Worm (Caenorhabditis elegans) whole organism, L1 larva: ENCODE results near the gene str-64.
A peak's percentile ranks its signal among the peaks of the same experiment; 100 is the strongest.

Experiments used
- C04F5.9 ChIP-seq: sonication (generic microtip); optimal IDR thresholded peaks from 2 replicates; lab custom pipeline; 2016; ENCODE audit warnings: missing genetic modification characterization, missing compliant biosample characterization
- C16A3.4 ChIP-seq: fragments of 150-350 bp; optimal IDR thresholded peaks from 2 replicates; lab custom pipeline; 2014; ENCODE audit warnings: missing biosample characterization, missing genetic modification characterization
- Y116A8C.19 ChIP-seq: sonication (generic microtip); optimal IDR thresholded peaks from 2 replicates; lab custom pipeline; 2016; ENCODE audit warnings: missing compliant biosample characterization, missing genetic modification characterization, borderline replicate concordance
- aly-2 ChIP-seq: fragments of 150-350 bp; optimal IDR thresholded peaks from 2 replicates; lab custom pipeline; 2014; ENCODE audit warnings: missing biosample characterization, missing genetic modification characterization
- ama-1 ChIP-seq: fragments of 150-350 bp; optimal IDR thresholded peaks from 2 replicates; lab custom pipeline; 2014
- blmp-1 ChIP-seq: fragments of 150-350 bp; optimal IDR thresholded peaks from 2 replicates; lab custom pipeline; 2014; ENCODE audit warnings: missing biosample characterization, missing genetic modification characterization
- ceh-82 ChIP-seq, 3 experiments: fragments of 150-350 bp in 1 of 3; sonication (generic microtip) in 2 of 3; optimal IDR thresholded peaks; 2 replicates each; lab custom pipeline; 2014 to 2017; ENCODE audit warnings: missing biosample characterization in 3 of 3, missing genetic modification characterization in 3 of 3
- ceh-90 ChIP-seq: sonication (generic microtip); optimal IDR thresholded peaks from 2 replicates; lab custom pipeline; 2016; ENCODE audit warnings: missing genetic modification characterization, missing compliant biosample characterization
- ces-1 ChIP-seq: fragments of 150-350 bp; optimal IDR thresholded peaks from 2 replicates; lab custom pipeline; 2014; ENCODE audit warnings: missing biosample characterization, missing genetic modification reagents, missing genetic modification characterization
- efl-1 ChIP-seq, 4 experiments: fragments of 150-350 bp; optimal IDR thresholded peaks in 3 of 4; peaks in 1 of 4; 1 replicate in 1 of 4; 2 replicates in 3 of 4; lab custom pipeline; 2014; ENCODE audit warnings: missing biosample characterization in 2 of 4, missing genetic modification characterization in 2 of 4, missing genetic modification reagents in 2 of 4
- elt-2 ChIP-seq: sonication (generic microtip); optimal IDR thresholded peaks from 2 replicates; lab custom pipeline; 2016; ENCODE audit warnings: missing genetic modification characterization, mild to moderate bottlenecking, inconsistent platforms, missing compliant biosample characterization, missing genetic modification reagents
- fkh-4 ChIP-seq: sonication (generic microtip); optimal IDR thresholded peaks from 2 replicates; lab custom pipeline; 2016; ENCODE audit warnings: missing compliant biosample characterization, missing genetic modification characterization, borderline replicate concordance
- fkh-8 ChIP-seq: sonication (generic microtip); optimal IDR thresholded peaks from 2 replicates; lab custom pipeline; 2016; ENCODE audit warnings: mild to moderate bottlenecking, missing genetic modification characterization, missing compliant biosample characterization
- grh-1 ChIP-seq: fragments of 200-800 bp; sonication (Bioruptor generic); IDR thresholded peaks from 2 replicates; pipeline ENCODE4 v1.3.6; 2022; ENCODE audit warnings: missing genetic modification reagents, missing genetic modification characterization, missing compliant biosample characterization
- irx-1 ChIP-seq: sonication (generic microtip); optimal IDR thresholded peaks from 2 replicates; lab custom pipeline; 2016; ENCODE audit warnings: missing genetic modification characterization, missing compliant biosample characterization
- isw-1 ChIP-seq: fragments of 200-800 bp; sonication (Bioruptor generic); IDR thresholded peaks from 2 replicates; pipeline ENCODE4 v1.3.6; 2022; ENCODE audit warnings: missing genetic modification characterization, missing compliant biosample characterization
- jun-1 ChIP-seq: fragments of 150-350 bp; optimal IDR thresholded peaks from 2 replicates; lab custom pipeline; 2014; ENCODE audit warnings: missing biosample characterization, missing genetic modification reagents, missing genetic modification characterization
- lin-14 ChIP-seq: fragments of 200-800 bp; sonication (Bioruptor generic); optimal IDR thresholded peaks from 2 replicates; lab custom pipeline; 2018; ENCODE audit warnings: mild to moderate bottlenecking, missing genetic modification characterization, moderate library complexity, missing compliant biosample characterization
- lin-15B ChIP-seq: fragments of 150-350 bp; sonication (generic microtip); optimal IDR thresholded peaks from 3 replicates; lab custom pipeline; 2014; ENCODE audit warnings: missing biosample characterization, missing genetic modification characterization
- lin-35 ChIP-seq, 2 experiments: fragments of 150-350 bp; optimal IDR thresholded peaks; 2 replicates each; lab custom pipeline; 2014; ENCODE audit warnings: missing biosample characterization in 2 of 2, missing genetic modification characterization in 2 of 2, missing genetic modification reagents in 2 of 2
- lin-39 ChIP-seq: fragments of 150-350 bp; optimal IDR thresholded peaks from 2 replicates; lab custom pipeline; 2014; ENCODE audit warnings: missing biosample characterization, missing genetic modification reagents, missing genetic modification characterization
- mab-9 ChIP-seq: fragments of 200-800 bp; sonication (Bioruptor generic); IDR thresholded peaks from 2 replicates; pipeline ENCODE4 v1.3.6; 2022; ENCODE audit warnings: missing genetic modification reagents, missing genetic modification characterization, missing compliant biosample characterization
- mdl-1 ChIP-seq, 2 experiments: fragments of 150-350 bp; optimal IDR thresholded peaks; 2 replicates each; lab custom pipeline; 2014 to 2017; ENCODE audit warnings: missing biosample characterization in 2 of 2, missing genetic modification characterization in 2 of 2, inconsistent platforms in 1 of 2
- mef-2 ChIP-seq: fragments of 150-350 bp; optimal IDR thresholded peaks from 2 replicates; lab custom pipeline; 2014; ENCODE audit warnings: missing biosample characterization, missing genetic modification characterization
- nhr-11 ChIP-seq: fragments of 150-350 bp; optimal IDR thresholded peaks from 2 replicates; lab custom pipeline; 2014; ENCODE audit warnings: missing biosample characterization, missing genetic modification characterization
- nhr-12 ChIP-seq: sonication (generic microtip); optimal IDR thresholded peaks from 2 replicates; lab custom pipeline; 2017; ENCODE audit warnings: missing biosample characterization, missing genetic modification characterization
- nhr-19 ChIP-seq: fragments of 200-800 bp; sonication (Bioruptor generic); conservative IDR thresholded peaks from 2 replicates; pipeline ENCODE4 v1.3.6; 2022; ENCODE audit warnings: missing genetic modification characterization, missing compliant biosample characterization
- nhr-20 ChIP-seq: sonication (generic microtip); optimal IDR thresholded peaks from 2 replicates; lab custom pipeline; 2016; ENCODE audit warnings: mild to moderate bottlenecking, missing genetic modification characterization, missing compliant biosample characterization
- nhr-28 ChIP-seq: fragments of 150-350 bp; optimal IDR thresholded peaks from 2 replicates; lab custom pipeline; 2014; ENCODE audit warnings: missing biosample characterization, missing genetic modification characterization
- nhr-47 ChIP-seq: sonication (generic microtip); optimal IDR thresholded peaks from 2 replicates; lab custom pipeline; 2016; ENCODE audit warnings: mild to moderate bottlenecking, missing genetic modification characterization, moderate library complexity, missing compliant biosample characterization
- nhr-76 ChIP-seq: sonication (generic microtip); optimal IDR thresholded peaks from 2 replicates; lab custom pipeline; 2017; ENCODE audit warnings: missing biosample characterization, missing genetic modification characterization
- nhr-84 ChIP-seq: sonication (generic microtip); optimal IDR thresholded peaks from 2 replicates; lab custom pipeline; 2017; ENCODE audit warnings: missing biosample characterization, missing genetic modification characterization
- nhr-85 ChIP-seq: sonication (generic microtip); peaks from one replicate; lab custom pipeline; 2016; ENCODE audit warnings: missing genetic modification characterization, inconsistent platforms, missing compliant biosample characterization
- pag-3 ChIP-seq: sonication (generic microtip); optimal IDR thresholded peaks from 2 replicates; lab custom pipeline; 2017; ENCODE audit warnings: missing genetic modification characterization, mild to moderate bottlenecking, missing compliant biosample characterization, antibody characterized with exemption, borderline replicate concordance; ENCODE audit not compliant: insufficient read depth
- pax-3 ChIP-seq: fragments of 200-800 bp; sonication (Bioruptor generic); optimal IDR thresholded peaks from 2 replicates; lab custom pipeline; 2018; ENCODE audit warnings: mild to moderate bottlenecking, missing genetic modification characterization, moderate library complexity, missing compliant biosample characterization
- rnt-1 ChIP-seq: sonication (generic microtip); optimal IDR thresholded peaks from 2 replicates; lab custom pipeline; 2016; ENCODE audit warnings: mild to moderate bottlenecking, missing genetic modification characterization, moderate library complexity, missing compliant biosample characterization
- sox-4 ChIP-seq: sonication (generic microtip); optimal IDR thresholded peaks from 2 replicates; lab custom pipeline; 2016; ENCODE audit warnings: missing genetic modification characterization, missing compliant biosample characterization
- swsn-7 ChIP-seq: sonication (generic microtip); optimal IDR thresholded peaks from 2 replicates; lab custom pipeline; 2016; ENCODE audit warnings: missing genetic modification characterization, missing compliant biosample characterization
- unc-30 ChIP-seq: sonication (generic microtip); optimal IDR thresholded peaks from 2 replicates; lab custom pipeline; 2017; ENCODE audit warnings: missing biosample characterization, missing genetic modification characterization
- unc-62 ChIP-seq: fragments of 150-350 bp; optimal IDR thresholded peaks from 2 replicates; lab custom pipeline; 2014; ENCODE audit warnings: missing biosample characterization, missing genetic modification reagents, missing genetic modification characterization
- unc-86 ChIP-seq: sonication (generic microtip); optimal IDR thresholded peaks from 2 replicates; lab custom pipeline; 2016; ENCODE audit warnings: missing genetic modification characterization, missing compliant biosample characterization
- xbp-1 ChIP-seq: sonication (generic microtip); optimal IDR thresholded peaks from 2 replicates; lab custom pipeline; 2016; ENCODE audit warnings: missing genetic modification characterization, missing compliant biosample characterization
- zag-1 ChIP-seq: fragments of 150-350 bp; optimal IDR thresholded peaks from 2 replicates; lab custom pipeline; 2014; ENCODE audit warnings: missing biosample characterization, missing genetic modification characterization
- zip-4 ChIP-seq: fragments of 200-800 bp; sonication (Bioruptor generic); optimal IDR thresholded peaks from 2 replicates; lab custom pipeline; 2018; ENCODE audit warnings: mild to moderate bottlenecking, missing genetic modification characterization, moderate library complexity, missing compliant biosample characterization

Gene str-64

DNA sequence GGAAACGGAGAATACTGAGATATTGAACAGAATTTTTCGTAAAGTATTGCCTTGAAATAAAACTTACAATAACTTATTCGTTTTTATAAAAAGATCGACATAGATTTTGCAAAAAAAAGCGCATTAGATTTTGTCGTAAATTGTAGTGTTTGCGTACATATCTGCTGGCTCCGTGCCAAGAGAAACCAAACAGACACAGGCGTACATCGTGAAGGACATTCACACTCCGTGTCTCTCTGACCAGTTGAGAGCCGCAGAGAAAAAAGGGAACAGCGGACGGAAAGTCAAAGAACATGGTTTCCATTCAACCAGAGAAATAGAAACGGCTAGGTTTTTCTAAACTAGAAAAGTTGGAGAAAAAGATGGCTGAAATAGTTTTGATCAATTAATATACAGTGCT lies 32.3 kb downstream of the str-64 start, which contains the start of gene arrd-19 (continued):
- no peak for TF ChIP-seq fkh-4
- peak; percentile 77 for TF ChIP-seq nhr-19 (GFP tag; lab: Robert Waterston, UW)
- TF ChIP-seq blmp-1 = peak; percentile 74
- peak; percentile 29 for TF ChIP-seq jun-1 (tag; lab: Kevin White, UChicago)
- peak; percentile 69 for TF ChIP-seq nhr-47 (tag; lab: Kevin White, UChicago)
- no peak for TF ChIP-seq nhr-11 (tag; lab: Kevin White, UChicago)
- TF ChIP-seq, all 84 proteins: peak for 41

DNA sequence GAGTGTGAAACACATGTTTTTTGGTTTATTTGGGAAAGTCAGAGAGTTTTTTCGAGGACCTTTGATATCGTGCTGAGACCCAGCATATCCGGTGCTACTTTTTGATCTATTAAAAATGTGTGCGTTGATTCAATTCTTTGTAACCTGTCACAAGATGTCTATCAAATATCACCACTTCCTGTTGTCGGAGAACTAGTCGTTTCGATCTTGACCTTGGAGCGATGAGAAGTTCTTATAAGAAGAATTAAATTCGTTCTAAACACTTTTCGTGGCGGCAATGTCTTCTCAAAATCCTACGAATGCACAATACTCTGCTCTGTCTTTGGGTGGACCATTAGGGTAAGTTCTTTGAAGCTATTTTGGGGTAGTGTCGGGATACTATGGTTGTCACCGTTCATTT lies 33.1 kb downstream of the str-64 start, which contains the start of gene F35F10.1:
Gene F35F10.1, plus strand, starts transcription at position 200 of the 400 bp plus-strand sequence.
- no peak for TF ChIP-seq sox-4
- peak; percentile 69 for TF ChIP-seq nhr-85 (tag; lab: Kevin White, UChicago)
- TF ChIP-seq fkh-8 (tag; lab: Kevin White, UChicago) = no peak
- TF ChIP-seq grh-1 = peak; percentile 9; the same call in 1 of the 2 replicates
- TF ChIP-seq blmp-1 = peak; percentile 37
- TF ChIP-seq, all 84 proteins: peak for 3

DNA sequence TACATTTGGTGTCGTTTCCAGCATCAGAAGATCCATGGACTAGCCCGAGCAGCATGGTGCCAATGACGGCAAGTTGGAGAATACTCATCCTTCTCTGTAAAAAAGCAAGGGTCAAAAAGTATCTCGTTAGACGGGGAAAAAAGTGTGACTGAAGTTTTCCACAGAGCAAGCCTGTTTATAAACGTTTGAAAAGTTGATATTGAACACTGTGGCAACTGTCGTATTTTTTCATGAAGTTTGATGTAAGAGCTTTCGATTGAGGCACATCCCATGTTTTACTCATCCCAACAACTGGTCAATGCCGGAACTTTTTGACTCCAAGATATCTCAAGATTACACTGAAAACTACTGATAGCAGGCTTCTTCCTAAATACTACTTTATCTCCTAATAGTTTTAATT lies 35.9 kb downstream of the str-64 start, which contains the start of gene F35F10.13:
Gene F35F10.13, minus strand, starts transcription at position 101 of the 400 bp plus-strand sequence.
- TF ChIP-seq efl-1 (optimal IDR thresholded peaks at IDR 0.05; lab: Kevin White, UChicago) = no peak
- TF ChIP-seq efl-1 (GFP tag; optimal IDR thresholded peaks at IDR 0.05 in 1 of 2; lab: Kevin White, UChicago) = no peak
- no peak for TF ChIP-seq irx-1 (tag; lab: Kevin White, UChicago)
- TF ChIP-seq elt-2 (tag; lab: Kevin White, UChicago) = no peak
- TF ChIP-seq isw-1 (GFP tag; lab: Robert Waterston, UW) = no peak
- TF ChIP-seq blmp-1 = no peak
- no peak for TF ChIP-seq mdl-1 (tag; optimal IDR thresholded peaks at IDR 0.05; lab: Kevin White, UChicago)

DNA sequence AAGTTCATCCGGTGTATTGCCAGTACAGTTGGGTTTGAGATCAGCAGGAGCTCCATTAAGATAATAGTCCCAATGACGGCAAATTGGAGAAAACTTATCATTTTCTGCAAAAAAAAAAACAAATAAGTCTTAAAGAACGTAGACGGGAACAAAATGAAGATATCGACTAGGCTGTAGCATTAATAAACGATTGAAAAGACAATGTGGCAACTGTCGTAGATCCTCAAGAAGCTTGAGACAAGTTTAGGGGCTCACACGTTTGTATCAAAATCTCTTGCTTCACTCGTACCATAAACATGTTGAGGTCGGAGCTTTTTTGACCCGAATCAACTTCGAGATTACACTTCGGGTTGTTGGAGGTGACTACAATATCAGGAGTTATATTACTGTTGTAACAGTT lies 36.9 kb downstream of the str-64 start, which contains the start of gene F35F10.14:
Gene F35F10.14, minus strand, starts transcription at position 101 of the 400 bp plus-strand sequence.
- TF ChIP-seq C04F5.9 (no peak), pag-3 (tag; lab: Kevin White, UChicago) (no peak), nhr-12 (tag; lab: Kevin White, UChicago) (no peak), ces-1 (GFP tag; lab: Kevin White, UChicago) (no peak), C16A3.4 (tag; lab: Kevin White, UChicago) (no peak), lin-39 (no peak), lin-15B (tag; lab: Kevin White, UChicago) (no peak), swsn-7 (tag; lab: Kevin White, UChicago) (no peak), nhr-84 (tag; lab: Kevin White, UChicago) (no peak), rnt-1 (tag; lab: Kevin White, UChicago) (no peak)

DNA sequence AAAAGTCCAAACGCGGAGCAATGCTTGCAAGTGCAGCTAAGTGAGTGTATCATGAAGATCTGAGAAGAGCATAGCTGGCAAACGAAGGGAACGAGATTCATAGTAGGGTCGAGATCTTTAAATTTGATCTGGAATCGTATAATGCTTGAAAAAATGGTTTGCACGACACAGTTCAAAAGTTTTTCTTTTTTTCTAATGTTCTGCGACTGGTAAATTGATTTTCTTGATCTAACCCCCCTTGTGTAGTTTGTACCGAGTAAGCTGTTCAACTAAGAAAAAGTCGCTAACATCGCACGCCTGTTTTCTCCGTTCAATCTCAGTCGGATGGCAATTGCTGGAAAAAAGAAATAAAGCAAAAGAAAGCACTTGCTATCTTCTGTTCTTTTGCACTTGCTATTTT lies 37.4 kb downstream of the str-64 start, which contains the start of gene C17B7.14:
Gene C17B7.14, minus strand, starts transcription at position 101 of the 400 bp plus-strand sequence.
- TF ChIP-seq mdl-1 (tag; optimal IDR thresholded peaks at IDR 0.05; lab: Kevin White, UChicago) (no peak), ama-1 (no peak), zag-1 (tag; lab: Kevin White, UChicago) (no peak), nhr-84 (tag; lab: Kevin White, UChicago) (no peak), unc-30 (tag; lab: Kevin White, UChicago) (no peak), mef-2 (no peak), nhr-20 (tag; lab: Kevin White, UChicago) (no peak), unc-86 (tag; lab: Kevin White, UChicago) (no peak), pax-3 (tag; lab: Kevin White, UChicago) (no peak), grh-1 (no peak), ceh-90 (tag; lab: Kevin White, UChicago) (no peak)

DNA sequence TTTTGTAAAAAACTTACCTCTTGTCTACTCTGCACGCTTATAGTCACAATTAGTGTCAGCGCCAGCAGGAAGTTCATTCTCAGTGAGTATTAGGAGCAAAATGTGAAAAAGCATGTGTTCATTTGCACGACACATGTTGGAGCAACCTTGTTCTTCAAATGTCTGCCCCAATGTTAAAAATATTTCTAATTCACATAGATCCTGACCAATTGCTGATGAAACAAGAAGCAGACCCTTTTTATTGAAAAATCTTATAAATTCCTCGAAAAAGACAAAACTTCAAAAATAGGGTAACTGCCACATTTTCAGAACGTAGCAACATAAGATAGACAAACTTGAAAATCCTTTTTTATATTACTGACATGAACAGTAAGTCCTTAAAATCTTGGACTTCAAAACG lies 41.1 kb downstream of the str-64 start, which contains the start of gene C17B7.8:
Gene C17B7.8, minus strand, starts transcription at position 101 of the 400 bp plus-strand sequence.
- TF ChIP-seq aly-2 (tag; lab: Kevin White, UChicago) (no peak), nhr-28 (tag; lab: Kevin White, UChicago) (no peak), lin-14 (GFP tag; lab: Kevin White, UChicago) (no peak), ceh-82 (tag; optimal IDR thresholded peaks at IDR 0.05; lab: Kevin White, UChicago) (no peak), nhr-84 (tag; lab: Kevin White, UChicago) (no peak), zip-4 (GFP tag; lab: Kevin White, UChicago) (no peak), elt-2 (tag; lab: Kevin White, UChicago) (no peak), Y116A8C.19 (tag; lab: Kevin White, UChicago) (no peak), nhr-76 (no peak), sox-4 (no peak), unc-62 (no peak), grh-1 (no peak), mab-9 (no peak), xbp-1 (no peak), lin-35 (GFP tag; optimal IDR thresholded peaks at IDR 0.05; lab: Kevin White, UChicago) (no peak)
